Worm (Caenorhabditis elegans) whole organism, L2 larva: ENCODE data around the gene W04E12.4.

Experiments
- F13H6.1 ChIP-seq: sonication (generic microtip); optimal IDR thresholded peaks from 2 replicates; lab custom pipeline; 2016; ENCODE audit warnings: missing genetic modification characterization, missing compliant biosample characterization
- R02D3.7 ChIP-seq: fragments of 150-350 bp; optimal IDR thresholded peaks from 2 replicates; lab custom pipeline; 2014; ENCODE audit warnings: missing biosample characterization, missing genetic modification characterization
- Y55F3AM.14 ChIP-seq: fragments of 200-800 bp; sonication (Bioruptor generic); optimal IDR thresholded peaks from 2 replicates; lab custom pipeline; 2018; ENCODE audit warnings: mild to moderate bottlenecking, missing genetic modification characterization, missing compliant biosample characterization
- ZK546.5 ChIP-seq: sonication (generic microtip); optimal IDR thresholded peaks from 2 replicates; lab custom pipeline; 2017; ENCODE audit warnings: missing biosample characterization, missing genetic modification characterization
- alr-1 ChIP-seq: fragments of 150-350 bp; optimal IDR thresholded peaks from 2 replicates; lab custom pipeline; 2014; ENCODE audit warnings: missing biosample characterization, missing genetic modification characterization
- aly-2 ChIP-seq: fragments of 150-350 bp; optimal IDR thresholded peaks from 2 replicates; lab custom pipeline; 2014; ENCODE audit warnings: missing biosample characterization, missing genetic modification characterization
- ama-1 ChIP-seq: fragments of 150-350 bp; optimal IDR thresholded peaks from 2 replicates; lab custom pipeline; 2018; ENCODE audit warnings: inconsistent platforms
- blmp-1 ChIP-seq: sonication (generic microtip); optimal IDR thresholded peaks from 2 replicates; lab custom pipeline; 2017; ENCODE audit warnings: missing genetic modification characterization, mild to moderate bottlenecking, missing compliant biosample characterization, antibody characterized with exemption, moderate library complexity; ENCODE audit not compliant: insufficient read depth
- ceh-82 ChIP-seq: fragments of 150-350 bp; optimal IDR thresholded peaks from 2 replicates; lab custom pipeline; 2014; ENCODE audit warnings: missing biosample characterization, missing genetic modification characterization
- crh-2 ChIP-seq: sonication (generic microtip); optimal IDR thresholded peaks from 2 replicates; lab custom pipeline; 2017; ENCODE audit warnings: missing biosample characterization, missing genetic modification characterization
- dmd-4 ChIP-seq: sonication (generic microtip); optimal IDR thresholded peaks from 2 replicates; lab custom pipeline; 2017; ENCODE audit warnings: missing biosample characterization, missing genetic modification characterization
- egl-27 ChIP-seq: sonication (generic microtip); optimal IDR thresholded peaks from 3 replicates; lab custom pipeline; 2017; ENCODE audit warnings: missing biosample characterization, missing genetic modification reagents, missing genetic modification characterization
- elt-1 ChIP-seq: fragments of 150-350 bp; optimal IDR thresholded peaks from 2 replicates; lab custom pipeline; 2014; ENCODE audit warnings: missing biosample characterization, missing genetic modification characterization
- fos-1 ChIP-seq: fragments of 150-350 bp; optimal IDR thresholded peaks from 2 replicates; lab custom pipeline; 2014; ENCODE audit warnings: missing biosample characterization, missing genetic modification characterization
- gmeb-1 ChIP-seq: fragments of 150-350 bp; optimal IDR thresholded peaks from 2 replicates; lab custom pipeline; 2014; ENCODE audit warnings: missing biosample characterization, missing genetic modification characterization
- lin-11 ChIP-seq: fragments of 150-350 bp; sonication (generic microtip); optimal IDR thresholded peaks from 2 replicates; lab custom pipeline; 2014; ENCODE audit warnings: missing biosample characterization, missing genetic modification characterization, inconsistent platforms, mixed read lengths
- lin-13 ChIP-seq: fragments of 150-350 bp; optimal IDR thresholded peaks from 2 replicates; lab custom pipeline; 2014; ENCODE audit warnings: missing biosample characterization, missing genetic modification reagents, missing genetic modification characterization
- lin-39 ChIP-seq: fragments of 150-350 bp; optimal IDR thresholded peaks from 2 replicates; lab custom pipeline; 2014; ENCODE audit warnings: missing biosample characterization, missing genetic modification reagents, missing genetic modification characterization
- lsy-2 ChIP-seq, 2 experiments: fragments of 150-350 bp in 1 of 2; sonication (generic microtip) in 1 of 2; optimal IDR thresholded peaks; 2 replicates each; lab custom pipeline; 2014 to 2017; ENCODE audit warnings: missing biosample characterization in 2 of 2, missing genetic modification characterization in 2 of 2
- mab-5 ChIP-seq: fragments of 150-350 bp; optimal IDR thresholded peaks from 2 replicates; lab custom pipeline; 2014; ENCODE audit warnings: missing biosample characterization, missing genetic modification characterization
- mbf-1 ChIP-seq: sonication (generic microtip); optimal IDR thresholded peaks from 2 replicates; lab custom pipeline; 2017; ENCODE audit warnings: missing biosample characterization, missing genetic modification characterization
- mdl-1 ChIP-seq, 2 experiments: fragments of 150-350 bp in 1 of 2; sonication (generic microtip) in 1 of 2; optimal IDR thresholded peaks; 2 replicates each; lab custom pipeline; 2017; ENCODE audit warnings: missing biosample characterization in 2 of 2, missing genetic modification characterization in 2 of 2
- nhr-10 ChIP-seq: sonication (generic microtip); optimal IDR thresholded peaks from 2 replicates; lab custom pipeline; 2017; ENCODE audit warnings: missing biosample characterization, missing genetic modification characterization
- nhr-11 ChIP-seq: fragments of 150-350 bp; optimal IDR thresholded peaks from 2 replicates; lab custom pipeline; 2014; ENCODE audit warnings: missing biosample characterization, missing genetic modification characterization
- nhr-12 ChIP-seq: fragments of 150-350 bp; optimal IDR thresholded peaks from 2 replicates; lab custom pipeline; 2014; ENCODE audit warnings: missing biosample characterization, missing genetic modification characterization
- nhr-21 ChIP-seq: fragments of 150-350 bp; optimal IDR thresholded peaks from 2 replicates; lab custom pipeline; 2014; ENCODE audit warnings: missing biosample characterization, missing genetic modification characterization
- nhr-237 ChIP-seq: fragments of 150-350 bp; optimal IDR thresholded peaks from 2 replicates; lab custom pipeline; 2014; ENCODE audit warnings: missing biosample characterization, missing genetic modification characterization
- nhr-25 ChIP-seq: fragments of 150-350 bp; sonication (generic microtip); optimal IDR thresholded peaks from 3 replicates; lab custom pipeline; 2014; ENCODE audit warnings: missing biosample characterization, missing genetic modification characterization
- nhr-77 ChIP-seq: fragments of 150-350 bp; optimal IDR thresholded peaks from 2 replicates; lab custom pipeline; 2014; ENCODE audit warnings: missing biosample characterization, missing genetic modification characterization
- peb-1 ChIP-seq: fragments of 150-350 bp; optimal IDR thresholded peaks from 2 replicates; lab custom pipeline; 2014; ENCODE audit warnings: missing biosample characterization, missing genetic modification characterization
- sem-4 ChIP-seq: fragments of 150-350 bp; optimal IDR thresholded peaks from 2 replicates; lab custom pipeline; 2014; ENCODE audit warnings: missing biosample characterization, missing genetic modification reagents, missing genetic modification characterization
- skn-1 ChIP-seq: sonication (generic microtip); optimal IDR thresholded peaks from 2 replicates; lab custom pipeline; 2017; ENCODE audit warnings: missing biosample characterization, missing genetic modification characterization
- sma-9 ChIP-seq, 2 experiments: fragments of 150-350 bp in 1 of 2; sonication (generic microtip) in 1 of 2; optimal IDR thresholded peaks; 2 replicates each; lab custom pipeline; 2014 to 2016; ENCODE audit warnings: missing genetic modification characterization in 2 of 2, mild to moderate bottlenecking in 1 of 2, missing biosample characterization in 1 of 2, missing compliant biosample characterization in 1 of 2, missing genetic modification reagents in 1 of 2, moderate library complexity in 1 of 2
- snpc-4 ChIP-seq: fragments of 150-350 bp; optimal IDR thresholded peaks from 2 replicates; lab custom pipeline; 2014; ENCODE audit warnings: missing biosample characterization, missing genetic modification characterization
- unc-39 ChIP-seq: fragments of 150-350 bp; optimal IDR thresholded peaks from 2 replicates; lab custom pipeline; 2014; ENCODE audit warnings: missing biosample characterization, missing genetic modification characterization
- unc-55 ChIP-seq: fragments of 150-350 bp; sonication (generic microtip); optimal IDR thresholded peaks from 3 replicates; lab custom pipeline; 2014; ENCODE audit warnings: missing biosample characterization, missing genetic modification reagents, missing genetic modification characterization
- zag-1 ChIP-seq: fragments of 150-350 bp; optimal IDR thresholded peaks from 2 replicates; lab custom pipeline; 2014; ENCODE audit warnings: missing biosample characterization, missing genetic modification characterization
- ztf-1 ChIP-seq: fragments of 200-800 bp; sonication (Bioruptor generic); conservative IDR thresholded peaks from 2 replicates; pipeline ENCODE4 v1.3.6; 2022; ENCODE audit warnings: missing genetic modification characterization, missing compliant biosample characterization

The W04E12.4 gene

ce11 chrV:19752879-19753278, 9.5 kb downstream of the W04E12.4 start:
- TF ChIP-seq snpc-4 (tag; lab: Kevin White, UChicago) (no peak), peb-1 (tag; lab: Kevin White, UChicago) (no peak), ceh-82 (tag; lab: Kevin White, UChicago) (no peak), lin-13 (GFP tag; lab: Kevin White, UChicago) (no peak), mab-5 (tag; lab: Kevin White, UChicago) (no peak), ama-1 (lab: Kevin White, UChicago) (no peak), unc-55 (GFP tag; lab: Kevin White, UChicago) (no peak), R02D3.7 (tag; lab: Kevin White, UChicago) (no peak), sem-4 (tag; lab: Kevin White, UChicago) (no peak), ZK546.5 (tag; lab: Kevin White, UChicago) (no peak)

DNA sequence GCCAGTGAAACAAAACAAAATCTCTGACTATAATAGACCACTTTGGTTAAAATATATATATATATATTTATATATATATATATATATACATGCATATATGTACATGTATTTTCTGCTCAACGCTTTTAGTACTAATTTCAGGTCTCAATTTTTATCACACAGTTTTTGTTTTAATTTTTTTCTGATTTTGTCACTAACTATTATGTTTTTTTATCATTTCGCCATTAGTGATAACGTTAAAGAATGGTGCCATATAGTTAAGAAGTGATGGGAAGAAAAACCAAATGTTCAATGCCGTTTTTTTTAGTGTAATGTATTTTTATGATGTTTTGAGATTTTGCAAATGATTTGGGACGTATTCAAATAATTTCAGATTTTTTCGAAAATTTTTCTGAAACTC, 10.9 kb downstream of the W04E12.4 start:
- TF ChIP-seq nhr-10 (no peak), elt-1 (tag; lab: Kevin White, UChicago) (no peak), nhr-77 (tag; lab: Kevin White, UChicago) (no peak), mbf-1 (tag; lab: Kevin White, UChicago) (no peak), lin-39 (tag; lab: Kevin White, UChicago) (no peak), nhr-21 (tag; lab: Kevin White, UChicago) (no peak), Y55F3AM.14 (GFP tag; lab: Kevin White, UChicago) (no peak), nhr-25 (tag; lab: Kevin White, UChicago) (no peak), crh-2 (tag; lab: Kevin White, UChicago) (no peak), ama-1 (lab: Kevin White, UChicago) (no peak), aly-2 (tag; lab: Kevin White, UChicago) (no peak), dmd-4 (no peak), mdl-1 (tag; optimal IDR thresholded peaks at IDR 0.05; lab: Kevin White, UChicago) (no peak), lin-11 (no peak), lsy-2 (tag; optimal IDR thresholded peaks at IDR 0.05; lab: Kevin White, UChicago) (no peak), egl-27 (tag; lab: Kevin White, UChicago) (no peak), snpc-4 (tag; lab: Kevin White, UChicago) (no peak), fos-1 (tag; lab: Kevin White, UChicago) (no peak), ztf-1 (GFP tag; lab: Robert Waterston, UW) (no peak), alr-1 (tag; lab: Kevin White, UChicago) (no peak)

DNA sequence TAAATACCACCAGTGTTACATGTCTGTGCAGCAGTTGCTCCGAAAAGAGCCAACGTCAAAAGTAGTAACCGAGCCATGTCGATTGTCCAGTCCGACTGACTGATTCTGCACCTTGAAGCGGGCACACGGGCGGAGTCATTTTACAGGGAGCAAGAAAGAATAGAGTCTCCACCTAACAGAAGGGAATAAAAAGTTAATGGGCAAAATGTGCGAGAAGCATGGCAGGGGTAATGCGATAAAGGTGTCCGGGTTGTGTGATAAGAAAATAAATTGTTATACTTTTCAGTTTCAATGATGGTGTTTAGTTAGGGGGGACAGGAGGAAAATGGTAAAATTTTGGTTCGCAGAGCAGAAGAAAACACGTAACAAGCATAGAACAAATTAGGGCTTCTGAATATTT, 11.9 kb downstream of the W04E12.4 start, which contains the start of gene clec-50:
Gene clec-50, minus strand, starts transcription at position 109 of the 400 bp plus-strand sequence.
- TF ChIP-seq mab-5 (tag; lab: Kevin White, UChicago) (no peak), crh-2 (tag; lab: Kevin White, UChicago) (peak; percentile 10), fos-1 (tag; lab: Kevin White, UChicago) (peak; percentile 90), sma-9 (GFP tag; optimal IDR thresholded peaks at IDR 0.05; lab: Kevin White, UChicago) (peak; percentile 61), sma-9 (tag; optimal IDR thresholded peaks at IDR 0.05; lab: Kevin White, UChicago) (no peak), zag-1 (tag; lab: Kevin White, UChicago) (no peak), peb-1 (tag; lab: Kevin White, UChicago) (no peak), gmeb-1 (tag; lab: Kevin White, UChicago) (peak; percentile 13), sem-4 (tag; lab: Kevin White, UChicago) (no peak)

DNA sequence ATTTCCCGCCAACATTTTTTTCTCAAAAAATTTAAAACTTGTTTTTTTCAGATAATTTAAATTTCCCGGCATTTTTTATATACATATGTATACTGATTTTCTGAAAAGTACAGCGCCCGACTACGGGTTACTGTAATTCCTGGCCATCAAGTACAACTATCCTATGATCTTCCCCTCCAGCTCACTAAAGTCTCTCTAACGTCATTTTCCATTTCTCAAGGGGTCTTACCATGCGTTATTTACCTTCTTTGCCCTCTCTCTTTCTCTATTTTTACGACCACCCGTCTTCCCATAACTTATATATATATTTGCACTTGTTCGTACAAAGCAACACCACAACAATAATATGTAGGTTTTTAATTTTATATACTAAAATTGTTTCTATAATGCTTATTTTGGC, 12.8 kb downstream of the W04E12.4 start, which contains the start of gene W04E12.9:
Gene W04E12.9, plus strand, starts transcription at position 301 of the 400 bp plus-strand sequence.
- no peak for TF ChIP-seq lin-11
- TF ChIP-seq unc-39 (tag; lab: Kevin White, UChicago), result no peak
- TF ChIP-seq egl-27 (tag; lab: Kevin White, UChicago), result no peak
- no peak for TF ChIP-seq sem-4 (tag; lab: Kevin White, UChicago)
- no peak for TF ChIP-seq mab-5 (tag; lab: Kevin White, UChicago)
- no peak for TF ChIP-seq Y55F3AM.14 (GFP tag; lab: Kevin White, UChicago)

- TF ChIP-seq nhr-10 (no peak), lin-13 (GFP tag; lab: Kevin White, UChicago) (no peak), gmeb-1 (tag; lab: Kevin White, UChicago) (no peak), dmd-4 (no peak), nhr-77 (tag; lab: Kevin White, UChicago) (no peak), mbf-1 (tag; lab: Kevin White, UChicago) (no peak), elt-1 (tag; lab: Kevin White, UChicago) (no peak), nhr-25 (tag; lab: Kevin White, UChicago) (no peak), nhr-12 (tag; lab: Kevin White, UChicago) (no peak), nhr-11 (tag; lab: Kevin White, UChicago) (no peak), nhr-237 (tag; lab: Kevin White, UChicago) (no peak), skn-1 (tag; lab: Kevin White, UChicago) (no peak), lin-11 (no peak), mab-5 (tag; lab: Kevin White, UChicago) (no peak), unc-39 (tag; lab: Kevin White, UChicago) (no peak), F13H6.1 (tag; lab: Kevin White, UChicago) (no peak), blmp-1 (tag; lab: Kevin White, UChicago) (no peak), Y55F3AM.14 (GFP tag; lab: Kevin White, UChicago) (no peak)
These were observed 15.9 kb downstream of the W04E12.4 start for ce11 chrV:19759282-19759681.
